Worm (Caenorhabditis elegans) whole organism, L1 larva: ENCODE results near the gene lbp-4.

Source experiments
- aha-1 ChIP-seq: fragments of 150-350 bp; optimal IDR thresholded peaks from 2 replicates; lab custom pipeline; 2014; ENCODE audit warnings: missing biosample characterization, missing genetic modification characterization
- ama-1 ChIP-seq: fragments of 150-350 bp; optimal IDR thresholded peaks from 2 replicates; lab custom pipeline; 2014
- hpl-2 ChIP-seq: fragments of 150-350 bp; optimal IDR thresholded peaks from 2 replicates; lab custom pipeline; 2014; ENCODE audit warnings: missing biosample characterization, missing genetic modification reagents, missing genetic modification characterization
- lin-13 ChIP-seq: fragments of 150-350 bp; optimal IDR thresholded peaks from 2 replicates; lab custom pipeline; 2014; ENCODE audit warnings: missing biosample characterization, missing genetic modification reagents, missing genetic modification characterization
- lin-14 ChIP-seq: fragments of 200-800 bp; sonication (Bioruptor generic); optimal IDR thresholded peaks from 2 replicates; lab custom pipeline; 2018; ENCODE audit warnings: mild to moderate bottlenecking, missing genetic modification characterization, moderate library complexity, missing compliant biosample characterization
- lin-35 ChIP-seq, 2 experiments: fragments of 150-350 bp; optimal IDR thresholded peaks; 2 replicates each; lab custom pipeline; 2014; ENCODE audit warnings: missing biosample characterization in 2 of 2, missing genetic modification characterization in 2 of 2, missing genetic modification reagents in 2 of 2
- rnt-1 ChIP-seq: sonication (generic microtip); optimal IDR thresholded peaks from 2 replicates; lab custom pipeline; 2016; ENCODE audit warnings: mild to moderate bottlenecking, missing genetic modification characterization, moderate library complexity, missing compliant biosample characterization

ce11 chrV:7786639-7787038, 33.7 kb upstream of the lbp-4 start:
- TF ChIP-seq lin-13 (GFP tag; lab: Kevin White, UChicago) (no peak), rnt-1 (tag; lab: Kevin White, UChicago) (no peak), ama-1 (no peak), lin-14 (no peak), lin-35 (GFP tag; optimal IDR thresholded peaks at IDR 0.05; lab: Kevin White, UChicago) (no peak), aha-1 (tag; lab: Kevin White, UChicago) (no peak), hpl-2 (GFP tag; lab: Kevin White, UChicago) (no peak)
